Worm (Caenorhabditis elegans): ENCODE data around the gene F25E5.8.

F25E5.8 gene

DNA sequence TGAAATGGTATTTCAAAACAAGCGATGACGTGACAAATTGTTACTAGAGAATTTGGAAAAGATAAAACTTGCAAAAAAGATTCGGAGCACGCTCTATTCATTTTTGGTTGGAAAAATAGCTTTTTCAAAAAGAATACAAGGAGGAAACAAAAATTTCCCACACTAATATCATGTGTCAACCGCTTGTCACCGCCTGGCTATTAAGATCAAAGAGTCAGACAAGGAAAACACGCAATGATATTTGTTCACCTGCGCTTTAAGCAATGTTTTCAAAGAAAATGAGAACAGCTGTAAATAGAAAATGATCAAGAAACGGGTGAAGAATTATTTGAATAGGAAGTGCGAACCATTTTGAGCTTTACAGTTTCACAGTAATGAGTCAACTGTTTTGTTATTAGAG is 41.0 kb downstream of the F25E5.8 start, which contains the start of gene srh-125:
TSS of gene srh-125 (minus strand) at position 101 of the 400 bp plus-strand sequence.
- TF ChIP-seq nhr-12 (tag; optimal IDR thresholded peaks at IDR 0.05) (no peak), nhr-28 (tag; optimal IDR thresholded peaks at IDR 0.05) (no peak), unc-120 (tag; optimal IDR thresholded peaks at IDR 0.05; ENCODE audit: poor library complexity, severe bottlenecking) (no peak), pha-4 (tag; optimal IDR thresholded peaks at IDR 0.05) (no peak), nhr-237 (tag; optimal IDR thresholded peaks at IDR 0.05) (no peak), mls-2 (tag; optimal IDR thresholded peaks at IDR 0.05) (no peak)

DNA sequence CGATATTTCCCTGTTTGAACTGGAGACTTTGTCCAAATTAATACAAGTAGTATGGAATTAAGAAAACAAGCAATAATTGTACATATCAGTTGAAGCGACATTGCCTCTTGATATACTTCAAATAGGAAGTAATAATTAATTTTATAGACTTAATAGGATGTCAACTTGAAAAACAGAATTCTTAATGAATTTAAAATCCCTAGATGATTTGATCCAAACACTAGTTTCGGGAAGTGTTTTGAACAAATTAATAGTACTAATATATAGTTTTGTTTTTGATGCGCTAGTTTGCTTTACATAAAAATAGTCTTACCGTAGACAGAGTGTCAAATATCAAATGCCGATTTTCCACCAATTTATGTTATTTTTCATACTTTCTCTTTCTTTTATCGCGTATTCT is 42.7 kb downstream of the F25E5.8 start, which contains the start of gene str-190:
TSS of gene str-190 (minus strand) at position 101 of the 400 bp plus-strand sequence.
- no peak for TF ChIP-seq mab-5 (tag; optimal IDR thresholded peaks at IDR 0.05)

DNA sequence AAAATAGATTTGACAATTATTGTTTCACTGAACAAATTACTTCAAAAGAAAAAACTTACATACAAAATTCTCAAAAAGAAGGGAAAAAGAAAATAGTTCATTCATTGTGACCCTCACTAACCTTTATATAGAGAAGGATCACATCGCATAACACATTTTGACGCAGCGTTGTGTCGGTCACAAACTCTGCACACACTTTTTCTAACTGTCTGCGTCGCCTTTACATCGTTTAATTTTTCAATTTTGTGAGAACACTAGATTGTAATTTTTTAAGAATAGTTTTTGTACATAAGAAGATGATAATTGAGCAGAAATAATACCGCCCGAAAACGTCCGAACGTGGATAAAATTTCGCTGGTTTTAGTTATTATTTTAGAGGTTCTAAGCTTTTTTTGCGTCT is 45.2 kb downstream of the F25E5.8 start, which contains the start of gene C18B10.6:
TSS of gene C18B10.6 (minus strand) at position 101 of the 400 bp plus-strand sequence.
- TF ChIP-seq mls-2 (tag; optimal IDR thresholded peaks at IDR 0.05) (no peak), lin-32 (GFP tag; optimal IDR thresholded peaks at IDR 0.05) (no peak), nhr-2 (tag; optimal IDR thresholded peaks at IDR 0.05) (no peak)

DNA sequence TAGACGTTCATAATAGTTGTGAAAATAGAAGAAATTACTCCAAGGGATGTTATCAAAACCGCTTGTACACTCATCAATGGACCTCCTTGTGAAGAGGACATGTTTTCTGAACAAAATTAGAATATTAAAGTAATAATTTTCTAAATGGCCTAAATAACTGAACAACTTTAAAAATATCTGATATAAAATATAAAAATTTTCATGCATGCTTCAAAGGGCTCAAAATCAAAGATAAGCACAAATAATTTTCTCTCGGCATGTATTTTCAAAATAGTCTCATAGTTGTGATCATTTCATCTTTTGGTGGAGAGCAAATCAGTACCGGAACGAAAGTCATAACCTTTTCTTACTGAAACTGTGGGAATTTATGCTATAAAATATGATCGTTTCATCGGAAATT is 49.3 kb downstream of the F25E5.8 start, which contains the start of gene srbc-8:
TSS of gene srbc-8 (minus strand) at position 101 of the 400 bp plus-strand sequence.
- TF ChIP-seq unc-62 (GFP tag; optimal IDR thresholded peaks at IDR 0.05): no peak
- no peak for TF ChIP-seq nhr-28 (tag; optimal IDR thresholded peaks at IDR 0.05)
- no peak for TF ChIP-seq pha-4 (tag; optimal IDR thresholded peaks at IDR 0.05)
- no peak for TF ChIP-seq mab-5 (tag; optimal IDR thresholded peaks at IDR 0.05)
- TF ChIP-seq cnd-1 (tag; optimal IDR thresholded peaks at IDR 0.05): no peak
- TF ChIP-seq sem-2 (GFP tag; optimal IDR thresholded peaks at IDR 0.05): no peak
- no peak for TF ChIP-seq blmp-1 (tag; optimal IDR thresholded peaks at IDR 0.05)
- no peak for TF ChIP-seq ztf-11 (tag; optimal IDR thresholded peaks at IDR 0.05)
- no peak for TF ChIP-seq elt-3 (tag; optimal IDR thresholded peaks at IDR 0.05)
- TF ChIP-seq M03D4.4 (tag; optimal IDR thresholded peaks at IDR 0.05): no peak
- no peak for TF ChIP-seq mep-1 (tag; optimal IDR thresholded peaks at IDR 0.05)
- TF ChIP-seq lin-32 (GFP tag; optimal IDR thresholded peaks at IDR 0.05): no peak
- no peak for TF ChIP-seq nhr-237 (tag; optimal IDR thresholded peaks at IDR 0.05)
- no peak for TF ChIP-seq elt-1 (tag; optimal IDR thresholded peaks at IDR 0.05; ENCODE audit: borderline replicate concordance, insufficient read depth)
